Worm (Caenorhabditis elegans) whole organism, early embryonic: ENCODE measurements around the gene hlh-30.

Experiments used
- F13C5.2 ChIP-seq: sonication (generic microtip); optimal IDR thresholded peaks from 2 replicates; lab custom pipeline; 2017; ENCODE audit warnings: mild to moderate bottlenecking, missing genetic modification characterization, inconsistent platforms, missing compliant biosample characterization
- aly-1 ChIP-seq: sonication (generic microtip); optimal IDR thresholded peaks from 2 replicates; lab custom pipeline; 2016; ENCODE audit warnings: missing genetic modification characterization, missing compliant biosample characterization
- ama-1 ChIP-seq: fragments of 150-350 bp; optimal IDR thresholded peaks from 2 replicates; lab custom pipeline; 2014
- ceh-13 ChIP-seq: fragments of 200-800 bp; sonication (Bioruptor generic); optimal IDR thresholded peaks from 2 replicates; lab custom pipeline; 2018; ENCODE audit warnings: mild to moderate bottlenecking, missing genetic modification characterization, missing compliant biosample characterization
- ceh-36 ChIP-seq: sonication (generic microtip); optimal IDR thresholded peaks from 2 replicates; lab custom pipeline; 2016; ENCODE audit warnings: missing genetic modification characterization, inconsistent platforms, missing compliant biosample characterization
- flt-1 ChIP-seq: fragments of 200-800 bp; sonication (Bioruptor generic); IDR thresholded peaks from 2 replicates; pipeline ENCODE4 v1.3.6; 2022; ENCODE audit warnings: missing genetic modification characterization, missing compliant biosample characterization
- hmbx-1 ChIP-seq: sonication (generic microtip); optimal IDR thresholded peaks from 2 replicates; lab custom pipeline; 2016; ENCODE audit warnings: mild to moderate bottlenecking, missing genetic modification characterization, missing compliant biosample characterization
- hnd-1 ChIP-seq: sonication (generic microtip); optimal IDR thresholded peaks from 2 replicates; lab custom pipeline; 2016; ENCODE audit warnings: missing genetic modification characterization, missing compliant biosample characterization
- tbx-11 ChIP-seq: fragments of 200-800 bp; sonication (Bioruptor generic); IDR thresholded peaks from 2 replicates; pipeline ENCODE4 v1.3.6; 2022; ENCODE audit warnings: missing genetic modification characterization, missing compliant biosample characterization
- tbx-37 ChIP-seq: fragments of 200-800 bp; sonication (Bioruptor generic); conservative IDR thresholded peaks from 2 replicates; pipeline ENCODE4 v1.3.6; 2022; ENCODE audit warnings: missing genetic modification reagents, missing genetic modification characterization, missing compliant biosample characterization

DNA sequence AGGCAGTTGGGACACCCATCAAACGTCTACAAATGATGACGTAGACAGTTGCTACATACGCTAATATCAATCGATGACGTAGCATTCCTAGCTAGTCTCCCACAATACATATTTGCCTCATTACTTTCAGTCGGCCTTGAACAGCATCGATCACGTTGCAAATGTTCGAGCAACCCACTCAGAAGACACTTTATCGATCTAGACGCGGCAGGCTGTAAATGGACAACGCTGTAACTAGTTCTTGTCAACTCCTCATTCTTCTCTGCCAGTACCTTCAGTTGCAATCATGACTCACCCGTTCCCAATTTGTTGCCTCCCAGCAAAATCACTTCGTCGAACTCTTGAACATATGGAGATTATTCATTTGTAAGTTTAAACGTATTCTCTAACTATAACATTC, 37.3 kb upstream of the hlh-30 start, which contains the start of gene pqn-75:
- no peak for TF ChIP-seq ceh-13 (GFP tag; lab: Kevin White, UChicago)
- TF ChIP-seq ama-1 (lab: Kevin White, UChicago), result no peak
- no peak for TF ChIP-seq flt-1
- TF ChIP-seq tbx-11 (GFP tag; lab: Robert Waterston, UW), result no peak
- TF ChIP-seq hnd-1 (tag; lab: Kevin White, UChicago), result no peak
- TF ChIP-seq tbx-37 (GFP tag; lab: Robert Waterston, UW), result no peak
- no peak for TF ChIP-seq aly-1 (tag; lab: Kevin White, UChicago)
- TF ChIP-seq F13C5.2 (tag; lab: Kevin White, UChicago), result no peak
- TF ChIP-seq hmbx-1 (tag; lab: Kevin White, UChicago), result no peak
- TF ChIP-seq ceh-36, result no peak
